Fruit fly (Drosophila melanogaster): ENCODE results near the gene CG43050.

Gene CG43050

dm6 chr2L:13072747-13073355, 46.2 kb upstream of the CG43050 start (continued):
- TF ChIP-seq so (GFP tag; IDR thresholded peaks at IDR 0.05): peak; percentile 46; the same call in 1 of the 3 replicates
- TF ChIP-seq Aef1 (GFP tag; IDR thresholded peaks at IDR 0.05): peak; percentile 15; the same call in 1 of the 3 replicates
- peak; percentile 31 for TF ChIP-seq dmrt99B (tag; optimal IDR thresholded peaks at IDR 0.05)

- TF ChIP-seq Elba2 (GFP tag; optimal IDR thresholded peaks at IDR 0.05) (no peak), fu2 (GFP tag; optimal IDR thresholded peaks at IDR 0.05) (no peak), gfzf (GFP tag; optimal IDR thresholded peaks at IDR 0.05) (no peak), CG10147 (GFP tag; optimal IDR thresholded peaks at IDR 0.05) (no peak), CG8359 (GFP tag; optimal IDR thresholded peaks at IDR 0.05; ENCODE audit: borderline replicate concordance) (no peak), CG9932 (GFP tag; IDR thresholded peaks at IDR 0.05) (peak; percentile 52; the same call in 1 of the 2 replicates), CG13424 (tag; optimal IDR thresholded peaks at IDR 0.05) (peak; percentile 54), seq (GFP tag; IDR thresholded peaks at IDR 0.05) (peak; percentile 62), ken (GFP tag; IDR thresholded peaks at IDR 0.05) (peak; percentile 83), CG42726 (GFP tag; IDR thresholded peaks at IDR 0.05; ENCODE audit: partially characterized antibody) (no peak), bsh (GFP tag; optimal IDR thresholded peaks at IDR 0.05) (peak in 1 of 2 experiments; percentile 81), CG10959 (GFP tag; IDR thresholded peaks at IDR 0.05) (peak; percentile 45), Chrac-16 (GFP tag; optimal IDR thresholded peaks at IDR 0.05) (peak; percentile 35), Sox100B (GFP tag; optimal IDR thresholded peaks at IDR 0.05) (peak; percentile 51), fd96Cb (tag; optimal IDR thresholded peaks at IDR 0.05) (peak; percentile 56), CG6175 (GFP tag; IDR thresholded peaks at IDR 0.05) (0 out of 3 replicates have a peak, but pooled peaks have one; percentile 44), jigr1 (GFP tag; IDR thresholded peaks at IDR 0.05) (0 out of 3 replicates have a peak, but pooled peaks have one; percentile 34), org-1 (GFP tag; optimal IDR thresholded peaks at IDR 0.05) (peak; percentile 44), Hmx (GFP tag; optimal IDR thresholded peaks at IDR 0.05) (no peak), gcm2 (GFP tag; optimal IDR thresholded peaks at IDR 0.05) (no peak), Adf1 (GFP tag; IDR thresholded peaks at IDR 0.05) (no peak), sr (GFP tag; IDR thresholded peaks at IDR 0.05) (0 out of 3 replicates have a peak, but pooled peaks have one; percentile 26), CG17359 (tag; optimal IDR thresholded peaks at IDR 0.05) (peak; percentile 56), gcm (GFP tag; optimal IDR thresholded peaks at IDR 0.05) (peak; percentile 27), Hr78 (GFP tag; optimal IDR thresholded peaks at IDR 0.05) (peak in 1 of 2 experiments; percentile 48), tio (GFP tag; optimal IDR thresholded peaks at IDR 0.05) (peak; percentile 34), run (tag; optimal IDR thresholded peaks at IDR 0.05) (no peak), Sin3A (optimal IDR thresholded peaks at IDR 0.05) (no peak), Bgb (GFP tag; IDR thresholded peaks at IDR 0.05; ENCODE audit: partially characterized antibody) (no peak), NC2β (GFP tag; optimal IDR thresholded peaks at IDR 0.05) (no peak), Fer2 (tag; optimal IDR thresholded peaks at IDR 0.05) (no peak), CG32772 (GFP tag; IDR thresholded peaks at IDR 0.05) (peak; percentile 72), CG31388 (GFP tag; optimal IDR thresholded peaks at IDR 0.05) (no peak), Sry-δ (GFP tag; optimal IDR thresholded peaks at IDR 0.05) (peak; percentile 12), lola (GFP tag; optimal IDR thresholded peaks at IDR 0.05) (peak in 1 of 3 experiments; percentile 56), CG17912 (GFP tag; optimal IDR thresholded peaks at IDR 0.05) (no peak), ro (GFP tag; IDR thresholded peaks at IDR 0.05) (no peak), Gug (GFP tag; IDR thresholded peaks at IDR 0.05) (peak; percentile 68), stwl (tag; optimal IDR thresholded peaks at IDR 0.05) (no peak), CG4730 (GFP tag; IDR thresholded peaks at IDR 0.05) (peak; percentile 41), CG14965 (GFP tag; optimal IDR thresholded peaks at IDR 0.05; ENCODE audit: borderline replicate concordance) (no peak), Hsf (GFP tag; optimal IDR thresholded peaks at IDR 0.05) (peak; percentile 61), CG4282 (GFP tag; optimal IDR thresholded peaks at IDR 0.05) (no peak), chif (GFP tag; optimal IDR thresholded peaks at IDR 0.05) (peak; percentile 63 to 66), Atf-2 (GFP tag; optimal IDR thresholded peaks at IDR 0.05) (no peak)
These were observed 45.3 kb upstream of the CG43050 start for dm6 chr2L:13073797-13074196.

All from whole organism, embryonic.